Worm (Caenorhabditis elegans) whole organism, young adult: ENCODE results near the gene nimk-1.
"Not testable (repeated sequence)": the region's sequence is repeated elsewhere in the genome, so short reads cannot be mapped to it uniquely, and the experiment has no call there.

Source experiments
- B0261.1 ChIP-seq: sonication (generic microtip); optimal IDR thresholded peaks from 2 replicates; lab custom pipeline; 2016; ENCODE audit warnings: mild to moderate bottlenecking, missing genetic modification characterization, moderate library complexity, missing compliant biosample characterization
- B0336.3 ChIP-seq: fragments of 200-800 bp; sonication (Bioruptor generic); IDR thresholded peaks from 2 replicates; pipeline ENCODE4 v1.3.6; 2022; ENCODE audit warnings: missing genetic modification characterization, missing compliant biosample characterization
- C06A6.2 ChIP-seq: fragments of 200-800 bp; sonication (Bioruptor generic); conservative IDR thresholded peaks from 2 replicates; pipeline ENCODE4 v1.3.6; 2022; ENCODE audit warnings: missing genetic modification characterization, missing compliant biosample characterization
- D2030.7 ChIP-seq: fragments of 200-800 bp; sonication (Bioruptor generic); IDR thresholded peaks from 2 replicates; pipeline ENCODE4 v1.3.6; 2022; ENCODE audit warnings: missing genetic modification reagents, missing genetic modification characterization, missing compliant biosample characterization
- F22D6.2 ChIP-seq: sonication (generic microtip); optimal IDR thresholded peaks from 2 replicates; lab custom pipeline; 2016; ENCODE audit warnings: mild to moderate bottlenecking, missing genetic modification characterization, missing compliant biosample characterization
- F23B12.7 ChIP-seq: sonication (generic microtip); optimal IDR thresholded peaks from 2 replicates; lab custom pipeline; 2017; ENCODE audit warnings: missing genetic modification characterization, mild to moderate bottlenecking, missing compliant biosample characterization, antibody characterized with exemption, moderate library complexity; ENCODE audit not compliant: insufficient read depth
- F33H1.4 ChIP-seq: fragments of 200-800 bp; sonication (Bioruptor generic); IDR thresholded peaks from 2 replicates; pipeline ENCODE4 v1.3.6; 2022; ENCODE audit warnings: missing genetic modification reagents, missing genetic modification characterization, missing compliant biosample characterization
- F52B5.7 ChIP-seq: sonication (generic microtip); optimal IDR thresholded peaks from 2 replicates; lab custom pipeline; 2016; ENCODE audit warnings: mild to moderate bottlenecking, missing genetic modification characterization, missing compliant biosample characterization
- F55B11.4 ChIP-seq: sonication (generic microtip); optimal IDR thresholded peaks from 2 replicates; lab custom pipeline; 2016; ENCODE audit warnings: missing compliant biosample characterization, missing genetic modification characterization, borderline replicate concordance; ENCODE audit not compliant: insufficient read depth
- K11D2.4 ChIP-seq: fragments of 200-800 bp; sonication (Bioruptor generic); IDR thresholded peaks from 2 replicates; pipeline ENCODE4 v1.3.6; 2022; ENCODE audit warnings: missing genetic modification reagents, missing genetic modification characterization, missing compliant biosample characterization
- K12H6.12 ChIP-seq: fragments of 200-800 bp; sonication (Bioruptor generic); optimal IDR thresholded peaks from 2 replicates; lab custom pipeline; 2018; ENCODE audit warnings: mild to moderate bottlenecking, missing genetic modification characterization, missing compliant biosample characterization
- T26A5.8 ChIP-seq: sonication (generic microtip); optimal IDR thresholded peaks from 2 replicates; lab custom pipeline; 2016; ENCODE audit warnings: missing genetic modification characterization, missing compliant biosample characterization
- atf-7 ChIP-seq: sonication (generic microtip); optimal IDR thresholded peaks from 2 replicates; lab custom pipeline; 2017; ENCODE audit warnings: mild to moderate bottlenecking, missing genetic modification characterization, missing compliant biosample characterization
- attf-3 ChIP-seq: fragments of 200-800 bp; sonication (Bioruptor generic); conservative IDR thresholded peaks from 2 replicates; pipeline ENCODE4 v1.3.6; 2022; ENCODE audit warnings: missing genetic modification reagents, missing genetic modification characterization, missing compliant biosample characterization
- attf-5 ChIP-seq: fragments of 200-800 bp; sonication (Bioruptor generic); optimal IDR thresholded peaks from 2 replicates; lab custom pipeline; 2018; ENCODE audit warnings: mild to moderate bottlenecking, missing genetic modification characterization, missing compliant biosample characterization
- ceh-100 ChIP-seq: fragments of 200-800 bp; sonication (Bioruptor generic); IDR thresholded peaks from 2 replicates; pipeline ENCODE4 v1.3.6; 2022; ENCODE audit warnings: missing genetic modification reagents, missing genetic modification characterization, missing compliant biosample characterization
- ceh-40 ChIP-seq: fragments of 200-800 bp; sonication (Bioruptor generic); IDR thresholded peaks from 2 replicates; pipeline ENCODE4 v1.3.6; 2022; ENCODE audit warnings: missing genetic modification characterization, missing compliant biosample characterization
- die-1 ChIP-seq: sonication (generic microtip); optimal IDR thresholded peaks from 2 replicates; lab custom pipeline; 2016; ENCODE audit warnings: missing genotype, mild to moderate bottlenecking, missing genetic modification characterization, missing compliant biosample characterization
- egl-44 ChIP-seq: fragments of 200-800 bp; sonication (Bioruptor generic); IDR thresholded peaks from 2 replicates; pipeline ENCODE4 v1.3.6; 2022; ENCODE audit warnings: missing genetic modification reagents, missing genetic modification characterization, missing compliant biosample characterization
- hlh-12 ChIP-seq: sonication (generic microtip); optimal IDR thresholded peaks from 2 replicates; lab custom pipeline; 2016; ENCODE audit warnings: missing genetic modification characterization, missing compliant biosample characterization
- hlh-26 ChIP-seq: fragments of 200-800 bp; sonication (Bioruptor generic); conservative IDR thresholded peaks from 2 replicates; pipeline ENCODE4 v1.3.6; 2022; ENCODE audit warnings: missing genetic modification reagents, missing genetic modification characterization, missing compliant biosample characterization
- hrde-1 ChIP-seq: sonication (generic microtip); optimal IDR thresholded peaks from 2 replicates; lab custom pipeline; 2016; ENCODE audit warnings: missing genetic modification characterization, mild to moderate bottlenecking, missing compliant biosample characterization, moderate library complexity, missing genotype, missing genetic modification reagents, borderline replicate concordance
- hsf-1 ChIP-seq: fragments of 200-800 bp; sonication (Bioruptor generic); IDR thresholded peaks from 2 replicates; pipeline ENCODE4 v1.3.6; 2022; ENCODE audit warnings: missing genetic modification reagents, missing genetic modification characterization, missing compliant biosample characterization
- lag-1 ChIP-seq: fragments of 200-800 bp; sonication (Bioruptor generic); IDR thresholded peaks from 2 replicates; pipeline ENCODE4 v1.3.6; 2022; ENCODE audit warnings: missing genetic modification reagents, missing genetic modification characterization, missing compliant biosample characterization
- let-526 ChIP-seq: fragments of 200-800 bp; sonication (Bioruptor generic); IDR thresholded peaks from 2 replicates; pipeline ENCODE4 v1.3.6; 2022; ENCODE audit warnings: missing genetic modification reagents, missing genetic modification characterization, missing compliant biosample characterization
- lir-1 ChIP-seq: fragments of 200-800 bp; sonication (Bioruptor generic); conservative IDR thresholded peaks from 2 replicates; pipeline ENCODE4 v1.3.6; 2022; ENCODE audit warnings: missing genetic modification reagents, missing genetic modification characterization, missing compliant biosample characterization
- madf-10 ChIP-seq: sonication (generic microtip); optimal IDR thresholded peaks from 2 replicates; lab custom pipeline; 2016; ENCODE audit warnings: mild to moderate bottlenecking, missing genetic modification characterization, missing compliant biosample characterization
- madf-8 ChIP-seq: fragments of 200-800 bp; sonication (Bioruptor generic); conservative IDR thresholded peaks from 2 replicates; pipeline ENCODE4 v1.3.6; 2022; ENCODE audit warnings: missing genetic modification reagents, missing genetic modification characterization, missing compliant biosample characterization
- nhr-80 ChIP-seq: sonication (generic microtip); optimal IDR thresholded peaks from 2 replicates; lab custom pipeline; 2016; ENCODE audit warnings: missing genetic modification characterization, missing compliant biosample characterization
- nhr-90 ChIP-seq: sonication (generic microtip); optimal IDR thresholded peaks from 2 replicates; lab custom pipeline; 2016; ENCODE audit warnings: missing genotype, mild to moderate bottlenecking, missing genetic modification characterization, missing compliant biosample characterization
- rec-8 ChIP-seq, 2 experiments: sonication (generic microtip); optimal IDR thresholded peaks; 2 replicates each; lab custom pipeline; 2016; ENCODE audit warnings: mild to moderate bottlenecking in 2 of 2, missing genetic modification characterization in 2 of 2, missing genetic modification reagents in 2 of 2, missing genotype in 2 of 2, missing biosample characterization in 1 of 2, missing compliant biosample characterization in 1 of 2, moderate library complexity in 1 of 2
- rpc-1 ChIP-seq, 2 experiments: fragments of 150-350 bp in 1 of 2; sonication (generic microtip) in 1 of 2; optimal IDR thresholded peaks; 2 replicates each; lab custom pipeline; 2014 to 2018; ENCODE audit warnings: missing biosample characterization in 1 of 2, missing genetic modification characterization in 1 of 2, missing genetic modification reagents in 1 of 2, missing genotype in 1 of 2
- snpc-1.3 ChIP-seq: sonication (generic microtip); optimal IDR thresholded peaks from 2 replicates; lab custom pipeline; 2017; ENCODE audit warnings: missing genetic modification characterization, mild to moderate bottlenecking, missing compliant biosample characterization, antibody characterized with exemption, moderate library complexity, missing genotype, missing genetic modification reagents; ENCODE audit not compliant: insufficient read depth
- snpc-3.4 ChIP-seq: sonication (generic microtip); optimal IDR thresholded peaks from 2 replicates; lab custom pipeline; 2017; ENCODE audit warnings: missing genetic modification characterization, mild to moderate bottlenecking, missing compliant biosample characterization, antibody characterized with exemption, moderate library complexity, missing genotype, missing genetic modification reagents
- tbp1 ChIP-seq: fragments of 200-800 bp; sonication (Bioruptor generic); optimal IDR thresholded peaks from 2 replicates; lab custom pipeline; 2018; ENCODE audit warnings: mild to moderate bottlenecking, missing genetic modification characterization, missing compliant biosample characterization
- tlf-1 ChIP-seq: fragments of 200-800 bp; sonication (Bioruptor generic); optimal IDR thresholded peaks from 2 replicates; lab custom pipeline; 2018; ENCODE audit warnings: mild to moderate bottlenecking, missing genetic modification characterization, missing compliant biosample characterization
- unc-130 ChIP-seq: sonication (generic microtip); optimal IDR thresholded peaks from 2 replicates; lab custom pipeline; 2016; ENCODE audit warnings: missing genetic modification reagents, missing genetic modification characterization, missing compliant biosample characterization
- zim-3 ChIP-seq: sonication (generic microtip); optimal IDR thresholded peaks from 2 replicates; lab custom pipeline; 2017; ENCODE audit warnings: mild to moderate bottlenecking, missing genetic modification characterization, moderate library complexity, missing compliant biosample characterization
- ztf-26 ChIP-seq: sonication (generic microtip); optimal IDR thresholded peaks from 2 replicates; lab custom pipeline; 2017; ENCODE audit warnings: missing genetic modification characterization, missing compliant biosample characterization

The nimk-1 gene

DNA sequence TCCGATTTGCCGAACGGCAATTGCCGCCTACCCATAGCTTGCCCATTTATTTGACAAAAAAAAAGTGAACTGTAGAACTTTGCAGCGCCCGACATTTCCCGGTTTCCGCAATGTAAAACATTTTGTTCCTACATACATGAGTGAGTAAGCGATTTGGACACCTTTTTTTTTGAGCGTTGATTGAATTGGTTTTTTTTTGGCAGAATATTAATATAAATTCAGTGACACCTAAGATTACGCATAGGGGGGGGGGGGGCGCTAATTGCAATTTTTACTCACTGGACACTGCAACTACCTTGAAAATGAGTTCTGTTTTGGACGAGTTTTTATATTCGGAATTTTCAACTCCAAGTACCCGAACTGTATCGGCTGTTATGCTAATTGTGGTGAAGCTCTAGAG is 10.0 kb upstream of the nimk-1 start, which contains the start of gene srx-118:
Gene srx-118 (plus strand): TSS at position 301 of the 400 bp plus-strand sequence.
- no peak for TF ChIP-seq lag-1 (GFP tag; lab: Robert Waterston, UW)
- no peak for TF ChIP-seq F23B12.7 (tag; lab: Kevin White, UChicago)
- TF ChIP-seq unc-130 (GFP tag; lab: Kevin White, UChicago): no peak
- no peak for TF ChIP-seq F55B11.4
- TF ChIP-seq C06A6.2 (GFP tag; lab: Robert Waterston, UW): no peak
- TF ChIP-seq hrde-1: no peak
- TF ChIP-seq, all 124 proteins: peak for 0

- TF ChIP-seq hlh-12 (tag; lab: Kevin White, UChicago) (no peak), hlh-26 (GFP tag; lab: Robert Waterston, UW) (no peak), ceh-40 (no peak), ceh-100 (no peak), atf-7 (no peak), F52B5.7 (tag; lab: Kevin White, UChicago) (no peak), attf-3 (no peak), K11D2.4 (GFP tag; lab: Robert Waterston, UW) (no peak), nhr-90 (tag; lab: Kevin White, UChicago) (no peak), F22D6.2 (tag; lab: Kevin White, UChicago) (no peak), let-526 (GFP tag; lab: Robert Waterston, UW) (no peak), lir-1 (GFP tag; lab: Robert Waterston, UW) (no peak)
Measured at ce11 chrII:12527947-12528346, 7.6 kb upstream of the nimk-1 start, which contains the start of gene srx-119. srx-119 (plus strand) TSS chrII:12528247.

- no peak for TF ChIP-seq B0336.3 (GFP tag; lab: Robert Waterston, UW)
Measured at ce11 chrII:12530958-12531357, 4.6 kb upstream of the nimk-1 start, which contains the start of gene srx-120. srx-120 (plus strand) TSS chrII:12531258.

DNA sequence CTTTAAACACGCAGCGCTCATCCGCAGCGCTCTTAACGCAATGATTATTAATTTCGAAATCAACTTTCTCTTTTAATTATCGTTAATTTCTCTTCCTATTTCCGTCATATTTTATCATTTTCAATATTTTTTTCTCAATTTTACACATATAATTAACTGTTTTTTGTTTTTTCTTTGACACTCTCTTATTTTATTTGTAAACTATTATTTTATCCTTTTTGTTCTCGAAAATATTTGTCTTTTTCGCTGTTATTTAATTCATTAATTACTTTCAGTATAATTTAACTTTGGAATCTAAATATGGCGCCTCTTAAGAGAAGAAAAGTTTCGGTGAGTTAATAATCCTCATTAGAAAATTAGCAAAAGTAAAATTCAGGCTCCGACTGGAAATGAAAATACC is 650 bp downstream of the nimk-1 start, which contains the start of gene F49C5.3:
Gene F49C5.3 (plus strand): TSS at position 301 of the 400 bp plus-strand sequence.
- TF ChIP-seq T26A5.8; tlf-1; madf-8 (GFP tag; lab: Robert Waterston, UW): not testable (repeated sequence)
- TF ChIP-seq, all 124 proteins: peak for 0; not testable (repeated sequence) for 124

- TF ChIP-seq B0261.1 (peak; percentile 57), rpc-1 (optimal IDR thresholded peaks at IDR 0.05; lab: Kevin White, UChicago) (peak; percentile 46), rpc-1 (tag; optimal IDR thresholded peaks at IDR 0.05; lab: Kevin White, UChicago) (peak; percentile 69), egl-44 (no peak), tbp1 (GFP tag; lab: Kevin White, UChicago) (peak; percentile 80)
Measured at ce11 chrII:12539395-12539794, 3.8 kb downstream of the nimk-1 start.

- TF ChIP-seq T26A5.8 (peak; percentile 30), snpc-3.4 (tag; lab: Kevin White, UChicago) (peak; percentile 67), rec-8 (tag; optimal IDR thresholded peaks at IDR 0.05; lab: Kevin White, UChicago) (peak; percentile 3 to 62), nhr-90 (tag; lab: Kevin White, UChicago) (peak; percentile 88), F33H1.4 (GFP tag; lab: Robert Waterston, UW) (peak; percentile 24), ztf-26 (tag; lab: Kevin White, UChicago) (peak; percentile 40), egl-44 (0 out of 2 replicates have a peak, but pooled peaks have one; percentile 64), madf-10 (tag; lab: Kevin White, UChicago) (peak; percentile 39), die-1 (tag; lab: Kevin White, UChicago) (peak; percentile 84), zim-3 (tag; lab: Kevin White, UChicago) (peak; percentile 73), K12H6.12 (peak; percentile 9), hlh-12 (tag; lab: Kevin White, UChicago) (peak; percentile 71), nhr-80 (tag; lab: Kevin White, UChicago) (peak; percentile 52), hsf-1 (GFP tag; lab: Robert Waterston, UW) (0 out of 2 replicates have a peak, but pooled peaks have one; percentile 14), D2030.7 (GFP tag; lab: Robert Waterston, UW) (peak; percentile 80), snpc-1.3 (tag; lab: Kevin White, UChicago) (peak; percentile 49), attf-5 (peak; percentile 48)
Measured at ce11 chrII:12541670-12542080, 6.1 kb downstream of the nimk-1 start.
